Fruit fly (Drosophila melanogaster) whole organism, embryonic: ENCODE data around the gene CG16959.

Experiments used
- Atf3 ChIP-seq: fragments of 200-800 bp; sonication (Bioruptor generic); optimal IDR thresholded peaks from 3 replicates; lab custom pipeline; 2016; ENCODE audit warnings: missing biosample characterization, missing genetic modification characterization
- CG10209 ChIP-seq: fragments of 200-800 bp; sonication (Bioruptor generic); optimal IDR thresholded peaks from 3 replicates; lab custom pipeline; 2017; ENCODE audit warnings: missing biosample characterization, mild to moderate bottlenecking, missing genetic modification characterization, missing genetic modification reagents
- CG12744 ChIP-seq: fragments of 200-800 bp; sonication (Bioruptor generic); optimal IDR thresholded peaks from 2 replicates; lab custom pipeline; 2016; ENCODE audit warnings: missing biosample characterization, missing genetic modification characterization
- CG14014 ChIP-seq: fragments of 200-800 bp; sonication (Bioruptor generic); IDR thresholded peaks from 2 replicates; pipeline ENCODE4 v1.3.6; 2022; ENCODE audit warnings: missing biosample characterization, missing genetic modification characterization
- CG14667 ChIP-seq: fragments of 200-800 bp; sonication (Bioruptor generic); IDR thresholded peaks from 2 replicates; pipeline ENCODE4 v1.3.6; 2022; ENCODE audit warnings: missing biosample characterization, missing genetic modification characterization
- CG15073 ChIP-seq: fragments of 200-800 bp; sonication (Bioruptor generic); optimal IDR thresholded peaks from 2 replicates; lab custom pipeline; 2016; ENCODE audit warnings: missing biosample characterization, missing genetic modification characterization
- CG16815 ChIP-seq: fragments of 200-800 bp; sonication (Bioruptor generic); optimal IDR thresholded peaks from 3 replicates; lab custom pipeline; 2017; ENCODE audit warnings: missing biosample characterization, mild to moderate bottlenecking, missing genetic modification characterization
- CG18476 ChIP-seq: fragments of 200-800 bp; sonication (Bioruptor generic); optimal IDR thresholded peaks from 2 replicates; lab custom pipeline; 2016; ENCODE audit warnings: missing biosample characterization, mild to moderate bottlenecking, missing genetic modification characterization
- CG30431 ChIP-seq: fragments of 200-800 bp; sonication (Bioruptor generic); optimal IDR thresholded peaks from 2 replicates; lab custom pipeline; 2017; ENCODE audit warnings: missing biosample characterization, missing genetic modification characterization
- CG3726 ChIP-seq: fragments of 200-800 bp; sonication (Bioruptor generic); IDR thresholded peaks from 3 replicates; pipeline ENCODE4, ENCODE4 v1.3.6; 2022; ENCODE audit warnings: missing biosample characterization, missing genetic modification characterization
- CG3847 ChIP-seq: fragments of 200-800 bp; sonication (Bioruptor generic); IDR thresholded peaks from 2 replicates; pipeline ENCODE4 v1.3.6; 2022; ENCODE audit warnings: missing biosample characterization, missing genetic modification characterization
- CG42726 ChIP-seq: fragments of 200-800 bp; sonication (Bioruptor generic); IDR thresholded peaks from 2 replicates; pipeline ENCODE4 v1.3.6; 2022; ENCODE audit warnings: missing biosample characterization, missing genetic modification characterization; ENCODE audit not compliant: partially characterized antibody
- CG8290 ChIP-seq, 3 experiments: fragments of 200-800 bp; sonication (Bioruptor generic); optimal IDR thresholded peaks; 2 replicates each; lab custom pipeline; 2016 to 2019; ENCODE audit warnings: missing biosample characterization in 3 of 3, missing genetic modification characterization in 3 of 3, mild to moderate bottlenecking in 2 of 3, moderate library complexity in 1 of 3
- CG9437 ChIP-seq: fragments of 200-800 bp; sonication (Bioruptor generic); optimal IDR thresholded peaks from 2 replicates; lab custom pipeline; 2018; ENCODE audit warnings: missing biosample characterization, mild to moderate bottlenecking, missing genetic modification characterization
- CG9797 ChIP-seq: fragments of 200-800 bp; sonication (Bioruptor generic); optimal IDR thresholded peaks from 3 replicates; lab custom pipeline; 2018; ENCODE audit warnings: missing biosample characterization, mild to moderate bottlenecking, missing genetic modification characterization
- D ChIP-seq, 2 experiments: fragments of 200-800 bp in 1 of 2; fragments of >200 bp in 1 of 2; sonication (Bioruptor generic) in 1 of 2; optimal IDR thresholded peaks; 2 replicates in 1 of 2; 3 replicates in 1 of 2; lab custom pipeline; 2017; ENCODE audit warnings: mild to moderate bottlenecking in 1 of 2, missing biosample characterization in 1 of 2, missing genetic modification characterization in 1 of 2, missing genetic modification reagents in 1 of 2
- Hand ChIP-seq: fragments of 200-800 bp; sonication (Bioruptor generic); optimal IDR thresholded peaks from 2 replicates; lab custom pipeline; 2017; ENCODE audit warnings: mild to moderate bottlenecking, missing biosample characterization, missing genetic modification reagents, missing genetic modification characterization
- Mrtf ChIP-seq: fragments of 200-800 bp; sonication (Bioruptor generic); IDR thresholded peaks from 3 replicates; pipeline ENCODE4 v1.3.6; 2022; ENCODE audit warnings: missing biosample characterization, missing genetic modification characterization
- Myb ChIP-seq: fragments of 200-800 bp; sonication (Bioruptor generic); optimal IDR thresholded peaks from 2 replicates; lab custom pipeline; 2016; ENCODE audit warnings: missing biosample characterization, missing genetic modification characterization
- NFAT ChIP-seq: fragments of 200-800 bp; sonication (Bioruptor generic); IDR thresholded peaks from 2 replicates; pipeline ENCODE4 v1.3.6; 2022; ENCODE audit warnings: missing biosample characterization, missing genetic modification characterization
- Oli ChIP-seq: fragments of 200-800 bp; sonication (Bioruptor generic); optimal IDR thresholded peaks from 2 replicates; lab custom pipeline; 2018; ENCODE audit warnings: missing biosample characterization, mild to moderate bottlenecking, missing genetic modification characterization, moderate library complexity
- Optix ChIP-seq: fragments of 200-800 bp; sonication (Bioruptor generic); IDR thresholded peaks from 3 replicates; pipeline ENCODE4 v1.3.6; 2022; ENCODE audit warnings: missing biosample characterization, missing genetic modification characterization
- Pdp1 ChIP-seq, 2 experiments: fragments of 200-800 bp; sonication (Bioruptor generic); optimal IDR thresholded peaks; 3 replicates each; lab custom pipeline; 2016; ENCODE audit warnings: missing biosample characterization in 2 of 2, missing genetic modification characterization in 2 of 2, mild to moderate bottlenecking in 1 of 2, moderate library complexity in 1 of 2
- Spps ChIP-seq: fragments of 200-800 bp; sonication (Bioruptor generic); optimal IDR thresholded peaks from 2 replicates; lab custom pipeline; 2018; ENCODE audit warnings: missing biosample characterization, mild to moderate bottlenecking, missing genetic modification characterization
- ac ChIP-seq: fragments of 200-800 bp; sonication (Bioruptor generic); optimal IDR thresholded peaks from 3 replicates; lab custom pipeline; 2017; ENCODE audit warnings: missing biosample characterization, mild to moderate bottlenecking, missing genetic modification characterization
- az2 ChIP-seq: fragments of 200-800 bp; sonication (Bioruptor generic); optimal IDR thresholded peaks from 3 replicates; lab custom pipeline; 2016; ENCODE audit warnings: missing biosample characterization, missing genetic modification characterization
- br ChIP-seq: fragments of >200 bp; optimal IDR thresholded peaks from 2 replicates; lab custom pipeline; 2017
- chif ChIP-seq, 2 experiments: fragments of 200-800 bp; sonication (Bioruptor generic); optimal IDR thresholded peaks; 3 replicates each; lab custom pipeline; 2016; ENCODE audit warnings: missing biosample characterization in 2 of 2, missing genetic modification characterization in 2 of 2
- da ChIP-seq: fragments of 200-800 bp; sonication (Bioruptor generic); optimal IDR thresholded peaks from 2 replicates; lab custom pipeline; 2016; ENCODE audit warnings: missing biosample characterization, missing genetic modification characterization
- dm ChIP-seq: fragments of 200-800 bp; sonication (Bioruptor generic); optimal IDR thresholded peaks from 3 replicates; lab custom pipeline; 2016; ENCODE audit warnings: missing biosample characterization, missing genetic modification characterization
- emc ChIP-seq: fragments of 200-800 bp; sonication (Bioruptor generic); optimal IDR thresholded peaks from 2 replicates; lab custom pipeline; 2016; ENCODE audit warnings: missing biosample characterization, missing genetic modification characterization
- exex ChIP-seq: fragments of 200-800 bp; sonication (Bioruptor generic); optimal IDR thresholded peaks from 4 replicates; lab custom pipeline; 2018; ENCODE audit warnings: missing biosample characterization, mild to moderate bottlenecking, missing genetic modification characterization, moderate library complexity
- eyg ChIP-seq: fragments of 200-800 bp; sonication (Bioruptor generic); optimal IDR thresholded peaks from 3 replicates; lab custom pipeline; 2016; ENCODE audit warnings: missing biosample characterization, missing genetic modification characterization
- gfzf ChIP-seq: fragments of 200-800 bp; sonication (Bioruptor generic); optimal IDR thresholded peaks from 2 replicates; lab custom pipeline; 2016; ENCODE audit warnings: missing biosample characterization, mild to moderate bottlenecking, missing genetic modification characterization, moderate library complexity
- hth ChIP-seq: fragments of >200 bp; optimal IDR thresholded peaks from 2 replicates; lab custom pipeline; 2017; ENCODE audit warnings: inconsistent platforms
- jigr1 ChIP-seq: fragments of 200-800 bp; sonication (Bioruptor generic); IDR thresholded peaks from 3 replicates; pipeline ENCODE4 v1.3.6; 2022; ENCODE audit warnings: missing biosample characterization, missing genetic modification characterization
- ken ChIP-seq: fragments of 200-800 bp; sonication (Bioruptor generic); IDR thresholded peaks from 3 replicates; pipeline ENCODE4 v1.3.6; 2022; ENCODE audit warnings: missing biosample characterization, missing genetic modification characterization
- klu ChIP-seq: fragments of 200-800 bp; sonication (Bioruptor generic); IDR thresholded peaks from 2 replicates; pipeline ENCODE4 v1.3.6; 2022; ENCODE audit warnings: missing biosample characterization, missing genetic modification characterization
- lab ChIP-seq: fragments of 200-800 bp; sonication (Bioruptor generic); optimal IDR thresholded peaks from 3 replicates; lab custom pipeline; 2017; ENCODE audit warnings: missing biosample characterization, missing genetic modification characterization, mild to moderate bottlenecking, moderate library complexity, missing genetic modification reagents
- run ChIP-seq: fragments of 200-800 bp; sonication (Bioruptor generic); optimal IDR thresholded peaks from 3 replicates; lab custom pipeline; 2018; ENCODE audit warnings: missing biosample characterization, mild to moderate bottlenecking, missing genetic modification characterization
- salm ChIP-seq: fragments of 200-800 bp; sonication (Bioruptor generic); optimal IDR thresholded peaks from 2 replicates; lab custom pipeline; 2018; ENCODE audit warnings: missing biosample characterization, mild to moderate bottlenecking, missing genetic modification characterization
- scrt ChIP-seq: fragments of 200-800 bp; sonication (Bioruptor generic); optimal IDR thresholded peaks from 2 replicates; lab custom pipeline; 2018; ENCODE audit warnings: missing biosample characterization, mild to moderate bottlenecking, missing genetic modification characterization, moderate library complexity
- sim ChIP-seq: fragments of 200-800 bp; sonication (Bioruptor generic); IDR thresholded peaks from 2 replicates; pipeline ENCODE4 v1.3.6; 2022; ENCODE audit warnings: missing biosample characterization, missing genetic modification characterization
- sima ChIP-seq: fragments of 200-800 bp; sonication (Bioruptor generic); optimal IDR thresholded peaks from 2 replicates; lab custom pipeline; 2016; ENCODE audit warnings: missing biosample characterization, missing genetic modification characterization
- slou ChIP-seq: fragments of 200-800 bp; sonication (Bioruptor generic); optimal IDR thresholded peaks from 3 replicates; lab custom pipeline; 2016; ENCODE audit warnings: missing biosample characterization, missing genetic modification characterization
- slp2 ChIP-seq: fragments of 200-800 bp; sonication (Bioruptor generic); optimal IDR thresholded peaks from 2 replicates; lab custom pipeline; 2016; ENCODE audit warnings: missing biosample characterization, missing genetic modification characterization
- sug ChIP-seq: fragments of 200-800 bp; optimal IDR thresholded peaks from 2 replicates; lab custom pipeline; 2019; ENCODE audit warnings: missing biosample characterization, mild to moderate bottlenecking, missing genetic modification characterization, moderate library complexity
- twi ChIP-seq: fragments of 200-800 bp; optimal IDR thresholded peaks from 2 replicates; lab custom pipeline; 2019; ENCODE audit warnings: missing biosample characterization, mild to moderate bottlenecking, missing genetic modification characterization, moderate library complexity
- wdn ChIP-seq: fragments of 200-800 bp; sonication (Bioruptor generic); IDR thresholded peaks from 2 replicates; pipeline ENCODE4 v1.3.6; 2022; ENCODE audit warnings: missing biosample characterization, missing genetic modification characterization

Gene CG16959

dm6 chr3L:15158330-15159114 lies 33.4 kb upstream of the CG16959 start, which contains the start of the genes Msh6 and Prp31 (continued):
- TF ChIP-seq D (optimal IDR thresholded peaks at IDR 0.05; lab: Kevin White, UChicago): no peak
- TF ChIP-seq D (GFP tag; optimal IDR thresholded peaks at IDR 0.05; lab: Kevin White, UChicago): peak; percentile 9
- TF ChIP-seq sim (GFP tag; lab: Robert Waterston, UW): no peak
- peak; percentile 32 for TF ChIP-seq CG18476
- peak; percentile 72 for TF ChIP-seq CG10209 (GFP tag; lab: Kevin White, UChicago)
- TF ChIP-seq da (GFP tag; lab: Kevin White, UChicago): no peak
- TF ChIP-seq Mrtf (GFP tag; lab: Robert Waterston, UW): 0 out of 3 replicates have a peak, but pooled peaks have one; percentile 20
- peak; percentile 74 for TF ChIP-seq CG16815 (GFP tag; lab: Kevin White, UChicago)
- peak; percentile 79 for TF ChIP-seq gfzf (GFP tag; lab: Kevin White, UChicago)
- TF ChIP-seq chif (GFP tag; optimal IDR thresholded peaks at IDR 0.05; lab: Kevin White, UChicago): peak; percentile 5 to 75
- TF ChIP-seq Oli (tag; lab: Kevin White, UChicago): peak; percentile 78
- TF ChIP-seq lab (GFP tag; lab: Kevin White, UChicago): no peak
- TF ChIP-seq twi: peak; percentile 72
- no peak for TF ChIP-seq salm (tag; lab: Kevin White, UChicago)
- peak; percentile 37 for TF ChIP-seq Atf3 (GFP tag; lab: Kevin White, UChicago)
- no peak for TF ChIP-seq hth (lab: Kevin White, UChicago)
- no peak for TF ChIP-seq CG42726
- TF ChIP-seq jigr1 (GFP tag; lab: Robert Waterston, UW): no peak; the same call in 2 of the 3 replicates
- TF ChIP-seq CG14014 (GFP tag; lab: Robert Waterston, UW): peak; percentile 55; the same call in 1 of the 2 replicates
- no peak for TF ChIP-seq CG3726 (GFP tag; lab: Robert Waterston, UW)
- peak; percentile 75 for TF ChIP-seq slp2 (GFP tag; lab: Kevin White, UChicago)
- TF ChIP-seq dm: peak; percentile 3
- no peak for TF ChIP-seq emc (GFP tag; lab: Kevin White, UChicago)
- TF ChIP-seq CG9797 (GFP tag; lab: Kevin White, UChicago): peak; percentile 31
- peak; percentile 39; the same call in 1 of the 3 replicates for TF ChIP-seq ken
- no peak for TF ChIP-seq wdn (GFP tag; lab: Robert Waterston, UW)
- TF ChIP-seq exex (tag; lab: Kevin White, UChicago): no peak
- TF ChIP-seq Myb (GFP tag; lab: Kevin White, UChicago): peak; percentile 44
- no peak for TF ChIP-seq eyg (GFP tag; lab: Kevin White, UChicago)
- TF ChIP-seq Hand: no peak
- TF ChIP-seq az2 (GFP tag; lab: Kevin White, UChicago): peak; percentile 78
- peak; percentile 59 for TF ChIP-seq CG8290 (GFP tag; optimal IDR thresholded peaks at IDR 0.05; lab: Kevin White, UChicago)
- TF ChIP-seq CG8290 (tag; optimal IDR thresholded peaks at IDR 0.05; lab: Kevin White, UChicago): no peak
- TF ChIP-seq run (tag; lab: Kevin White, UChicago): no peak
- TF ChIP-seq CG14667 (GFP tag; lab: Robert Waterston, UW): peak; percentile 38; the same call in 1 of the 2 replicates
- TF ChIP-seq Optix (GFP tag; lab: Robert Waterston, UW): no peak
- TF ChIP-seq scrt (GFP tag; lab: Kevin White, UChicago): no peak
- peak; percentile 47 for TF ChIP-seq Spps (tag; lab: Kevin White, UChicago)
- TF ChIP-seq slou: peak; percentile 32
- TF ChIP-seq CG30431 (GFP tag; lab: Kevin White, UChicago): peak; percentile 27
- no peak for TF ChIP-seq br
- peak; percentile 37 for TF ChIP-seq CG12744 (GFP tag; lab: Kevin White, UChicago)
- TF ChIP-seq Pdp1 (GFP tag; optimal IDR thresholded peaks at IDR 0.05; lab: Kevin White, UChicago): peak; percentile 58 to 94
- peak; percentile 37; the same call in 1 of the 2 replicates for TF ChIP-seq CG3847 (GFP tag; lab: Robert Waterston, UW)
- peak; percentile 27; the same call in 1 of the 2 replicates for TF ChIP-seq NFAT (GFP tag; lab: Robert Waterston, UW)
- TF ChIP-seq CG9437 (GFP tag; lab: Kevin White, UChicago): peak; percentile 65
- peak; percentile 53; the same call in 1 of the 2 replicates for TF ChIP-seq klu (GFP tag; lab: Robert Waterston, UW)
- no peak for TF ChIP-seq sima
- no peak for TF ChIP-seq ac (GFP tag; lab: Kevin White, UChicago)
- peak; percentile 75 for TF ChIP-seq sug
- no peak for TF ChIP-seq CG15073 (GFP tag; lab: Kevin White, UChicago)
